Fruit fly (Drosophila melanogaster): ENCODE data around the gene Cep135.

DNA sequence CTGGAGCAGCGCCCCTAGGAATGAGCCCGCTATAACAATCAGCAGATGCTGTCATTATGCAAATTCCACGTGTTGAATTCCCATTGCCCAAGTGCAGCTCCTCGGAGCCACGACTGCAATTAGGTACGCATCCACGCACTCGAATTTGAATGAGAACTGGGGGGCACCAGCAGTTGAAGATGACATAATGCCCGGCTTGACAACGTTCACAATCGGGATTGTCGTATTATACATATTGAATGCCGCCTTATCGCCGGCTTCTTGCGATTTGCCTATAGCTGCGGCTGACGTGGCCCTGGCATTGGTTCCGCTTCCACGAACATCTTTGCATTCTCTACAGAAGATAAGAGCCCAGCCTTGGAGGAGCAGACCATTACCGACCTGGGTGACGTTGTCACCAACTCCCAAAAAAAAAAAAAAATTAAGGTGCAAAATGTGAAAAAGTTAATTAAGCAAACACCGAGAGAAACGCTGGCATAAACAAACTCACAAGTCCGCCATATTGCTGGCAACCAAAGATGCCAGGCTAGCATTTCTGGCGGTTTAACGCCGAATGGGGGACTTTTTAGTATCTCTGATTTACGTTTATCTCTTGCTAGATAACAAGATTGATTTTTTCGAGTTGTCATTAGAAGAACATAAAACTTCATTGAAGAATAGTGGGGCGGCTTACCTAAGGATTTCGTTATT, 23.9 kb downstream of the Cep135 start:
- TF ChIP-seq pan (optimal IDR thresholded peaks at IDR 0.05) (no peak), psq (optimal IDR thresholded peaks at IDR 0.05) (no peak), CG8478 (optimal IDR thresholded peaks at IDR 0.05) (no peak), Dll (optimal IDR thresholded peaks at IDR 0.05) (no peak), EcR (GFP tag; optimal IDR thresholded peaks at IDR 0.05) (no peak), usp (GFP tag; optimal IDR thresholded peaks at IDR 0.05) (no peak)
